Fruit fly (Drosophila melanogaster) whole organism, embryonic: ENCODE data around the gene 5-HT7.

Source experiments
- ATbp ChIP-seq: fragments of 200-800 bp; sonication (Bioruptor generic); optimal IDR thresholded peaks from 2 replicates; lab custom pipeline; 2017; ENCODE audit warnings: missing biosample characterization, mild to moderate bottlenecking, missing genetic modification characterization, missing genetic modification reagents
- Atf3 ChIP-seq: fragments of 200-800 bp; sonication (Bioruptor generic); optimal IDR thresholded peaks from 3 replicates; lab custom pipeline; 2016; ENCODE audit warnings: missing biosample characterization, missing genetic modification characterization
- C15 ChIP-seq: fragments of 200-800 bp; sonication (Bioruptor generic); IDR thresholded peaks from 3 replicates; pipeline ENCODE4 v1.3.6; 2022; ENCODE audit warnings: missing biosample characterization, missing genetic modification characterization
- CG10267 ChIP-seq: fragments of 200-800 bp; sonication (Bioruptor generic); optimal IDR thresholded peaks from 2 replicates; lab custom pipeline; 2018; ENCODE audit warnings: missing biosample characterization, mild to moderate bottlenecking, missing genetic modification characterization, moderate library complexity
- CG10462 ChIP-seq: fragments of 200-800 bp; sonication (Bioruptor generic); optimal IDR thresholded peaks from 2 replicates; lab custom pipeline; 2016; ENCODE audit warnings: missing biosample characterization, missing genetic modification characterization
- CG11504 ChIP-seq: fragments of 200-800 bp; sonication (Bioruptor generic); optimal IDR thresholded peaks from 3 replicates; lab custom pipeline; 2019; ENCODE audit warnings: missing biosample characterization, mild to moderate bottlenecking, missing genetic modification characterization, moderate library complexity
- CG11560 ChIP-seq: fragments of 200-800 bp; sonication (Bioruptor generic); IDR thresholded peaks from 3 replicates; pipeline ENCODE4 v1.3.6; 2022; ENCODE audit warnings: missing biosample characterization, missing genetic modification characterization
- CG11723 ChIP-seq: fragments of 200-800 bp; sonication (Bioruptor generic); optimal IDR thresholded peaks from 2 replicates; lab custom pipeline; 2017; ENCODE audit warnings: missing biosample characterization, mild to moderate bottlenecking, missing genetic modification characterization
- CG12769 ChIP-seq: fragments of 200-800 bp; sonication (Bioruptor generic); optimal IDR thresholded peaks from 2 replicates; lab custom pipeline; 2019; ENCODE audit warnings: missing biosample characterization, mild to moderate bottlenecking, missing genetic modification characterization, moderate library complexity
- CG14014 ChIP-seq: fragments of 200-800 bp; sonication (Bioruptor generic); IDR thresholded peaks from 2 replicates; pipeline ENCODE4 v1.3.6; 2022; ENCODE audit warnings: missing biosample characterization, missing genetic modification characterization
- CG14860 ChIP-seq: fragments of 200-800 bp; sonication (Bioruptor generic); IDR thresholded peaks from 3 replicates; pipeline ENCODE4 v1.3.6; 2022; ENCODE audit warnings: missing biosample characterization, missing genetic modification characterization; ENCODE audit not compliant: partially characterized antibody
- CG15514 ChIP-seq: fragments of 200-800 bp; sonication (Bioruptor generic); optimal IDR thresholded peaks from 3 replicates; lab custom pipeline; 2017; ENCODE audit warnings: missing biosample characterization, missing genetic modification characterization, mild to moderate bottlenecking, moderate library complexity, missing genetic modification reagents
- CG2875 ChIP-seq: fragments of 200-800 bp; sonication (Bioruptor generic); optimal IDR thresholded peaks from 2 replicates; lab custom pipeline; 2017; ENCODE audit warnings: missing biosample characterization, mild to moderate bottlenecking, missing genetic modification characterization, missing genetic modification reagents
- CG34376 ChIP-seq: fragments of 200-800 bp; sonication (Bioruptor generic); optimal IDR thresholded peaks from 2 replicates; lab custom pipeline; 2018; ENCODE audit warnings: missing biosample characterization, mild to moderate bottlenecking, missing genetic modification characterization
- CG43689 ChIP-seq: fragments of 200-800 bp; sonication (Bioruptor generic); IDR thresholded peaks from 2 replicates; pipeline ENCODE4 v1.3.6; 2022; ENCODE audit warnings: missing biosample characterization, missing genetic modification characterization
- CG4820 ChIP-seq: fragments of 200-800 bp; sonication (Bioruptor generic); optimal IDR thresholded peaks from 3 replicates; lab custom pipeline; 2016; ENCODE audit warnings: missing biosample characterization, missing genetic modification characterization
- CG6254 ChIP-seq: fragments of 200-800 bp; sonication (Bioruptor generic); optimal IDR thresholded peaks from 3 replicates; lab custom pipeline; 2017; ENCODE audit warnings: mild to moderate bottlenecking, missing biosample characterization, missing genetic modification reagents, missing genetic modification characterization
- CG6654 ChIP-seq: fragments of 200-800 bp; sonication (Bioruptor generic); optimal IDR thresholded peaks from 2 replicates; lab custom pipeline; 2017; ENCODE audit warnings: missing biosample characterization, mild to moderate bottlenecking, missing genetic modification characterization
- CG6683 ChIP-seq: fragments of 200-800 bp; sonication (Bioruptor generic); optimal IDR thresholded peaks from 2 replicates; lab custom pipeline; 2017; ENCODE audit warnings: missing biosample characterization, mild to moderate bottlenecking, missing genetic modification characterization, missing genetic modification reagents
- Dip3 ChIP-seq: fragments of 200-800 bp; sonication (Bioruptor generic); optimal IDR thresholded peaks from 3 replicates; lab custom pipeline; 2016; ENCODE audit warnings: missing biosample characterization, missing genetic modification characterization
- Dll ChIP-seq: fragments of 200-800 bp; sonication (Bioruptor generic); IDR thresholded peaks from 4 replicates; pipeline ENCODE4 v1.3.6; 2022; ENCODE audit warnings: missing biosample characterization, missing genetic modification characterization; ENCODE audit not compliant: partially characterized antibody
- Hr3 ChIP-seq: fragments of 200-800 bp; sonication (Bioruptor generic); optimal IDR thresholded peaks from 3 replicates; lab custom pipeline; 2016; ENCODE audit warnings: missing biosample characterization, missing genetic modification characterization
- MESR4 ChIP-seq: fragments of 200-800 bp; sonication (Bioruptor generic); optimal IDR thresholded peaks from 2 replicates; lab custom pipeline; 2018; ENCODE audit warnings: missing biosample characterization, mild to moderate bottlenecking, missing genetic modification characterization, moderate library complexity
- Nf-YA ChIP-seq: fragments of 200-800 bp; sonication (Bioruptor generic); IDR thresholded peaks from 2 replicates; pipeline ENCODE4 v1.3.6; 2022; ENCODE audit warnings: missing biosample characterization, missing genetic modification characterization
- Nf-YB ChIP-seq: fragments of 200-800 bp; sonication (Bioruptor generic); optimal IDR thresholded peaks from 3 replicates; lab custom pipeline; 2019; ENCODE audit warnings: missing biosample characterization, mild to moderate bottlenecking, missing genetic modification characterization, moderate library complexity
- Nf-YC ChIP-seq: fragments of 200-800 bp; optimal IDR thresholded peaks from 3 replicates; lab custom pipeline; 2019; ENCODE audit warnings: missing biosample characterization, mild to moderate bottlenecking, missing genetic modification characterization, moderate library complexity
- Opbp ChIP-seq: fragments of 200-800 bp; sonication (Bioruptor generic); IDR thresholded peaks from 3 replicates; pipeline ENCODE4 v1.3.6; 2022; ENCODE audit warnings: missing biosample characterization, missing genetic modification characterization; ENCODE audit not compliant: partially characterized antibody
- Optix ChIP-seq: fragments of 200-800 bp; sonication (Bioruptor generic); IDR thresholded peaks from 3 replicates; pipeline ENCODE4 v1.3.6; 2022; ENCODE audit warnings: missing biosample characterization, missing genetic modification characterization
- Scr ChIP-seq: fragments of 200-800 bp; sonication (Bioruptor generic); IDR thresholded peaks from 2 replicates; pipeline ENCODE4 v1.3.6; 2022; ENCODE audit warnings: missing biosample characterization, missing genetic modification characterization; ENCODE audit not compliant: partially characterized antibody
- Sry-δ ChIP-seq: fragments of 200-800 bp; sonication (Bioruptor generic); optimal IDR thresholded peaks from 2 replicates; lab custom pipeline; 2016; ENCODE audit warnings: missing biosample characterization, missing genetic modification characterization
- abd-A ChIP-seq: fragments of 200-800 bp; sonication (Bioruptor generic); optimal IDR thresholded peaks from 3 replicates; lab custom pipeline; 2019; ENCODE audit warnings: missing biosample characterization, mild to moderate bottlenecking, missing genetic modification characterization, moderate library complexity
- ap ChIP-seq: fragments of 200-800 bp; sonication (Bioruptor generic); IDR thresholded peaks from 2 replicates; pipeline ENCODE4 v1.3.6; 2022; ENCODE audit warnings: missing biosample characterization, missing genetic modification characterization
- caup ChIP-seq: fragments of 200-800 bp; sonication (Bioruptor generic); optimal IDR thresholded peaks from 3 replicates; lab custom pipeline; 2017; ENCODE audit warnings: missing biosample characterization, mild to moderate bottlenecking, missing genetic modification characterization, moderate library complexity; ENCODE audit not compliant: severe bottlenecking
- corto ChIP-seq: fragments of 200-800 bp; sonication (Bioruptor generic); optimal IDR thresholded peaks from 2 replicates; lab custom pipeline; 2016; ENCODE audit warnings: missing biosample characterization, mild to moderate bottlenecking, missing genetic modification characterization, moderate library complexity
- croc ChIP-seq: fragments of 200-800 bp; sonication (Bioruptor generic); conservative IDR thresholded peaks from 3 replicates; pipeline ENCODE4 v1.3.6; 2022; ENCODE audit warnings: missing biosample characterization, missing genetic modification characterization
- esg ChIP-seq: fragments of 200-800 bp; sonication (Bioruptor generic); conservative IDR thresholded peaks from 2 replicates; pipeline ENCODE4 v1.3.6; 2022; ENCODE audit warnings: missing biosample characterization, missing genetic modification characterization
- fd102C ChIP-seq: fragments of 200-800 bp; sonication (Bioruptor generic); optimal IDR thresholded peaks from 2 replicates; lab custom pipeline; 2018; ENCODE audit warnings: missing biosample characterization, mild to moderate bottlenecking, missing genetic modification characterization, moderate library complexity
- fd64A ChIP-seq: fragments of 200-800 bp; sonication (Bioruptor generic); optimal IDR thresholded peaks from 3 replicates; lab custom pipeline; 2018; ENCODE audit warnings: missing biosample characterization, mild to moderate bottlenecking, missing genetic modification characterization
- jigr1 ChIP-seq: fragments of 200-800 bp; sonication (Bioruptor generic); IDR thresholded peaks from 3 replicates; pipeline ENCODE4 v1.3.6; 2022; ENCODE audit warnings: missing biosample characterization, missing genetic modification characterization
- nerfin-1 ChIP-seq: fragments of 200-800 bp; sonication (Bioruptor generic); optimal IDR thresholded peaks from 3 replicates; lab custom pipeline; 2019; ENCODE audit warnings: missing biosample characterization, mild to moderate bottlenecking, missing genetic modification characterization, moderate library complexity
- ro ChIP-seq: fragments of 200-800 bp; sonication (Bioruptor generic); IDR thresholded peaks from 2 replicates; pipeline ENCODE4 v1.3.6; 2022; ENCODE audit warnings: missing biosample characterization, missing genetic modification characterization
- salm ChIP-seq: fragments of 200-800 bp; sonication (Bioruptor generic); optimal IDR thresholded peaks from 2 replicates; lab custom pipeline; 2018; ENCODE audit warnings: missing biosample characterization, mild to moderate bottlenecking, missing genetic modification characterization
- sd ChIP-seq: fragments of 200-800 bp; sonication (Bioruptor generic); optimal IDR thresholded peaks from 3 replicates; lab custom pipeline; 2018; ENCODE audit warnings: missing biosample characterization, mild to moderate bottlenecking, missing genetic modification characterization, moderate library complexity
- shn ChIP-seq: fragments of 200-800 bp; sonication (Bioruptor generic); optimal IDR thresholded peaks from 3 replicates; lab custom pipeline; 2016; ENCODE audit warnings: missing biosample characterization, missing genetic modification characterization
- sr ChIP-seq: fragments of 200-800 bp; sonication (Bioruptor generic); IDR thresholded peaks from 3 replicates; pipeline ENCODE4 v1.3.6; 2022; ENCODE audit warnings: missing biosample characterization, missing genetic modification characterization
- sug ChIP-seq: fragments of 200-800 bp; optimal IDR thresholded peaks from 2 replicates; lab custom pipeline; 2019; ENCODE audit warnings: missing biosample characterization, mild to moderate bottlenecking, missing genetic modification characterization, moderate library complexity
- trh ChIP-seq: fragments of 200-800 bp; sonication (Bioruptor generic); optimal IDR thresholded peaks from 2 replicates; lab custom pipeline; 2016; ENCODE audit warnings: missing biosample characterization, missing genetic modification characterization

5-HT7 gene

dm6 chr3R:31059036-31059806, 42.5 kb upstream of the 5-HT7 start (continued):
- TF ChIP-seq Dll (GFP tag; lab: Robert Waterston, UW) (no peak), sug (tag; lab: Kevin White, UChicago) (peak; percentile 42), CG14860 (GFP tag; lab: Robert Waterston, UW) (no peak), salm (tag; lab: Kevin White, UChicago) (peak; percentile 71)

DNA sequence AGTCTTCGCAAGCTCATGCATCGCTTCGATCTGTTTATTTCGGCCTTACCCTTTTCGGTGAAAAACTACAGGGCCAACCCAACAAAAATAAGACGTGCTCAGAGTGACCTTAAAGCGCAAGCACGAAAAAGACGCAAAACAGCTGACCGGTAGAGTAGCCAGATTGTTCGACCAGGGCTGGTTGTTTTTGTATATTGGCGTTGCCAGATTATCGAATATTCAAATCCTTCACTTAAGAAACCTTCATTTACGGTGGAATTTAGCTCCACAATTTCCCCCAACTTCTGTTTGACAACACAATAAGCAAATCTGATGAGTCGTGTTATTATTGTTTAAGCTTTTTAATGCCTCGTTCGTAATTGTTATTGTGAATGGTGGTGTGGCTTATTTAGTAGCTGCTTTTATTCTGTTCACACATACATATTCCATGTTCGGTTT, 37.1 kb upstream of the 5-HT7 start, which contains the start of gene Chchd3:
Chchd3 (minus strand) TSS at position 132 of the 438 bp plus-strand sequence.
- no peak for TF ChIP-seq fd102C (GFP tag; lab: Kevin White, UChicago)
- no peak for TF ChIP-seq sd (tag; lab: Kevin White, UChicago)
- no peak for TF ChIP-seq corto (GFP tag; lab: Kevin White, UChicago)
- TF ChIP-seq ro (GFP tag; lab: Robert Waterston, UW): no peak
- TF ChIP-seq CG15514 (GFP tag; lab: Kevin White, UChicago): peak; percentile 83
- no peak for TF ChIP-seq Dip3
- no peak for TF ChIP-seq CG10267
- no peak for TF ChIP-seq CG10462
- no peak for TF ChIP-seq croc (GFP tag; lab: Robert Waterston, UW)
- TF ChIP-seq CG6683 (GFP tag; lab: Kevin White, UChicago): no peak
- TF ChIP-seq CG11504: no peak
- TF ChIP-seq nerfin-1 (tag; lab: Kevin White, UChicago): peak; percentile 30
- no peak for TF ChIP-seq Nf-YB (GFP tag; lab: Kevin White, UChicago)
- TF ChIP-seq sr (GFP tag; lab: Robert Waterston, UW): no peak
- TF ChIP-seq abd-A (tag; lab: Kevin White, UChicago): no peak
- no peak for TF ChIP-seq jigr1 (GFP tag; lab: Robert Waterston, UW)
- TF ChIP-seq CG6254 (GFP tag; lab: Kevin White, UChicago): no peak
- 0 out of 2 replicates have a peak, but pooled peaks have one; percentile 31 for TF ChIP-seq Scr
- no peak for TF ChIP-seq esg (GFP tag; lab: Robert Waterston, UW)
- TF ChIP-seq fd64A (GFP tag; lab: Kevin White, UChicago): no peak
- peak; percentile 67 for TF ChIP-seq Sry-δ
- TF ChIP-seq caup (GFP tag; lab: Kevin White, UChicago): no peak
- peak; percentile 3 for TF ChIP-seq shn (GFP tag; lab: Kevin White, UChicago)
- TF ChIP-seq trh (GFP tag; lab: Kevin White, UChicago): no peak
- TF ChIP-seq CG43689 (GFP tag; lab: Robert Waterston, UW): no peak
- TF ChIP-seq C15 (GFP tag; lab: Robert Waterston, UW): no peak
- no peak for TF ChIP-seq CG4820 (GFP tag; lab: Kevin White, UChicago)
- no peak for TF ChIP-seq CG34376
- no peak for TF ChIP-seq CG12769 (tag; lab: Kevin White, UChicago)
- no peak for TF ChIP-seq Optix
- peak; percentile 43; the same call in 2 of the 3 replicates for TF ChIP-seq Opbp (GFP tag; lab: Robert Waterston, UW)
- no peak for TF ChIP-seq CG14014
- no peak for TF ChIP-seq CG2875
- TF ChIP-seq Nf-YC (tag; lab: Kevin White, UChicago): no peak
- no peak for TF ChIP-seq Nf-YA (GFP tag; lab: Robert Waterston, UW)
- no peak for TF ChIP-seq CG11560 (tag; lab: Robert Waterston, UW)
- peak; percentile 69 for TF ChIP-seq MESR4 (GFP tag; lab: Kevin White, UChicago)
- no peak for TF ChIP-seq ap (GFP tag; lab: Robert Waterston, UW)
- no peak for TF ChIP-seq Atf3 (GFP tag; lab: Kevin White, UChicago)
- no peak for TF ChIP-seq CG11723 (GFP tag; lab: Kevin White, UChicago)
- no peak for TF ChIP-seq CG6654 (GFP tag; lab: Kevin White, UChicago)
- TF ChIP-seq Hr3: no peak
- no peak for TF ChIP-seq ATbp (GFP tag; lab: Kevin White, UChicago)
